Fruit fly (Drosophila melanogaster): Measurements from ENCODE around the gene CG32639.

The CG32639 gene

dm6 chrX:13280738-13281137, 44.4 kb upstream of the CG32639 start:
- no peak for TF ChIP-seq acj6 (GFP tag; optimal IDR thresholded peaks at IDR 0.05)
- peak; percentile 52 for TF ChIP-seq Eip78C (GFP tag)
- no peak for TF ChIP-seq dac (GFP tag; optimal IDR thresholded peaks at IDR 0.05)
- TF ChIP-seq cyc (GFP tag; optimal IDR thresholded peaks at IDR 0.05): no peak
- no peak for TF ChIP-seq fd59A (GFP tag; optimal IDR thresholded peaks at IDR 0.05)
- TF ChIP-seq dsx (GFP tag; optimal IDR thresholded peaks at IDR 0.05; ENCODE audit: poor library complexity, severe bottlenecking): no peak
- no peak for TF ChIP-seq eg (GFP tag; IDR thresholded peaks at IDR 0.05)

dm6 chrX:13280235-13280634, 43.9 kb upstream of the CG32639 start:
- TF ChIP-seq fkh (GFP tag; optimal IDR thresholded peaks at IDR 0.05) (peak; percentile 30), acj6 (GFP tag; optimal IDR thresholded peaks at IDR 0.05) (no peak)

dm6 chrX:13278468-13278982, 42.2 kb upstream of the CG32639 start:
- TF ChIP-seq Sox102F (GFP tag; optimal IDR thresholded peaks at IDR 0.05) (no peak), lz (GFP tag; optimal IDR thresholded peaks at IDR 0.05) (no peak), CG15336 (GFP tag; IDR thresholded peaks at IDR 0.05) (0 out of 2 replicates have a peak, but pooled peaks have one; percentile 11), Hr38 (GFP tag; optimal IDR thresholded peaks at IDR 0.05) (no peak), Ets21C (GFP tag; optimal IDR thresholded peaks at IDR 0.05) (no peak), acj6 (GFP tag; optimal IDR thresholded peaks at IDR 0.05) (no peak), CG11294 (GFP tag; IDR thresholded peaks at IDR 0.05) (no peak), Hr39 (GFP tag; optimal IDR thresholded peaks at IDR 0.05) (no peak), Met (GFP tag; optimal IDR thresholded peaks at IDR 0.05) (no peak), dac (GFP tag; optimal IDR thresholded peaks at IDR 0.05) (no peak), CG3032 (tag; optimal IDR thresholded peaks at IDR 0.05) (no peak), CG6854 (GFP tag; optimal IDR thresholded peaks at IDR 0.05) (peak; percentile 13), ss (GFP tag; optimal IDR thresholded peaks at IDR 0.05) (no peak), CG34406 (GFP tag; optimal IDR thresholded peaks at IDR 0.05) (no peak), Blimp-1 (GFP tag; optimal IDR thresholded peaks at IDR 0.05) (no peak), cyc (GFP tag; optimal IDR thresholded peaks at IDR 0.05) (no peak), CG6163 (GFP tag; IDR thresholded peaks at IDR 0.05) (peak; percentile 33; the same call in 1 of the 3 replicates), salr (GFP tag; optimal IDR thresholded peaks at IDR 0.05) (no peak), CG32006 (GFP tag; optimal IDR thresholded peaks at IDR 0.05) (no peak), CG6808 (GFP tag; optimal IDR thresholded peaks at IDR 0.05) (no peak), Smox (GFP tag; optimal IDR thresholded peaks at IDR 0.05) (no peak), fkh (GFP tag; optimal IDR thresholded peaks at IDR 0.05) (peak; percentile 58), CG16779 (tag; optimal IDR thresholded peaks at IDR 0.05) (no peak), CG31627 (GFP tag; optimal IDR thresholded peaks at IDR 0.05) (no peak), vri (GFP tag; optimal IDR thresholded peaks at IDR 0.05) (peak; percentile 22), svp (GFP tag) (peak; percentile 62), eg (GFP tag; IDR thresholded peaks at IDR 0.05) (no peak)

dm6 chrX:13277580-13278467, 41.5 kb upstream of the CG32639 start:
- TF ChIP-seq CG3032 (tag; optimal IDR thresholded peaks at IDR 0.05) (no peak), CG3919 (GFP tag; optimal IDR thresholded peaks at IDR 0.05) (peak; percentile 67), CG8319 (GFP tag; optimal IDR thresholded peaks at IDR 0.05) (peak; percentile 44), CG9139 (GFP tag; optimal IDR thresholded peaks at IDR 0.05) (peak; percentile 3), eg (GFP tag; IDR thresholded peaks at IDR 0.05) (peak; percentile 80), CG31627 (GFP tag; optimal IDR thresholded peaks at IDR 0.05) (peak; percentile 45), Sox15 (GFP tag; optimal IDR thresholded peaks at IDR 0.05) (peak; percentile 38), Met (GFP tag; optimal IDR thresholded peaks at IDR 0.05) (peak; percentile 68), Blimp-1 (GFP tag; optimal IDR thresholded peaks at IDR 0.05) (peak; percentile 11), CG8119 (GFP tag; IDR thresholded peaks at IDR 0.05) (0 out of 3 replicates have a peak, but pooled peaks have one; percentile 46), CG8632 (GFP tag; optimal IDR thresholded peaks at IDR 0.05) (peak; percentile 39), Ets96B (tag; optimal IDR thresholded peaks at IDR 0.05) (no peak), CG6792 (GFP tag; optimal IDR thresholded peaks at IDR 0.05) (peak; percentile 23), CG32006 (GFP tag; optimal IDR thresholded peaks at IDR 0.05) (peak; percentile 54), CG7368 (GFP tag; optimal IDR thresholded peaks at IDR 0.05) (no peak), fd59A (GFP tag; optimal IDR thresholded peaks at IDR 0.05) (peak; percentile 10), ss (GFP tag; optimal IDR thresholded peaks at IDR 0.05) (peak; percentile 30 to 35), CG6854 (GFP tag; optimal IDR thresholded peaks at IDR 0.05) (no peak), Ets21C (GFP tag; optimal IDR thresholded peaks at IDR 0.05) (peak; percentile 23), Lpt (GFP tag; optimal IDR thresholded peaks at IDR 0.05) (no peak), svp (GFP tag) (peak; percentile 85), CG16779 (tag; optimal IDR thresholded peaks at IDR 0.05) (no peak), Sox14 (GFP tag; optimal IDR thresholded peaks at IDR 0.05) (no peak), OdsH (GFP tag; optimal IDR thresholded peaks at IDR 0.05) (peak; percentile 34), CG6808 (GFP tag; optimal IDR thresholded peaks at IDR 0.05) (peak; percentile 38)
